Fruit fly (Drosophila melanogaster) Kc167 (cell line): ENCODE data around the gene MRP.

Experiments
- Sin3A ChIP-seq: fragments of >200 bp; optimal IDR thresholded peaks from 2 replicates; lab custom pipeline; 2018; ENCODE audit warnings: missing external identifiers
- h ChIP-seq: fragments of >200 bp; optimal IDR thresholded peaks from 3 replicates; lab custom pipeline; 2018; ENCODE audit warnings: missing external identifiers
- insv ChIP-seq: fragments of >200 bp; optimal IDR thresholded peaks from 3 replicates; lab custom pipeline; 2018; ENCODE audit warnings: missing external identifiers
- psq ChIP-seq: fragments of >200 bp; optimal IDR thresholded peaks from 2 replicates; lab custom pipeline; 2017; ENCODE audit warnings: missing external identifiers
- ttk ChIP-seq: sonication (Bioruptor generic); optimal IDR thresholded peaks from 2 replicates; lab custom pipeline; 2017; ENCODE audit warnings: missing external identifiers

DNA sequence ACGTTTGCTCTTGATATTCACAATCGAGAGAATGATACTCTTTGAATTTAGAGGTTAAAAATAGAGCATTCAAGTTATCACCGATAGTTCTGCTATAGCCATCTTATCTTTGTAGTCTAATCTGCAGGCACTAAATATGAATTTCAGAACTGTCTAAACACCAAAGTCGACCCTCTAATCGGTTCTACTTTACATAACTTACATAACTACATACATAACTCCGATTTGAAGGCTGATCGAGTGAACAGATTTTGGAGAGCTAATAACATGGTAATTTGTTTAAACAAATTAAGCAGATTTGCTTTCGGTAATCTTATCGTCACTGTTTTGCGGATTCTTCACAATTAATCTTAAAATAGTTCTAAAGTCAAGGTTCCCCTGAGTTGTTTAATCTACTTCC is 17.3 kb upstream of the MRP start:
- no peak for TF ChIP-seq insv (lab: Kevin White, UChicago)
- TF ChIP-seq Sin3A (lab: Kevin White, UChicago), result no peak
- no peak for TF ChIP-seq psq (lab: Kevin White, UChicago)
- no peak for TF ChIP-seq ttk (lab: Kevin White, UChicago)
- TF ChIP-seq h (lab: Kevin White, UChicago), result no peak
